Fruit fly (Drosophila melanogaster) whole organism, embryonic: Measurements from ENCODE around the gene Sec13.

Experiments used
- Abd-B ChIP-seq: fragments of 200-800 bp; sonication (Bioruptor generic); optimal IDR thresholded peaks from 2 replicates; lab custom pipeline; 2018; ENCODE audit warnings: missing biosample characterization, mild to moderate bottlenecking, missing genetic modification characterization, moderate library complexity
- Atf6 ChIP-seq: fragments of 200-800 bp; sonication (Bioruptor generic); IDR thresholded peaks from 2 replicates; pipeline ENCODE4 v1.3.6; 2022; ENCODE audit warnings: missing biosample characterization, missing genetic modification characterization
- CG10274 ChIP-seq: fragments of 200-800 bp; sonication (Bioruptor generic); optimal IDR thresholded peaks from 3 replicates; lab custom pipeline; 2017; ENCODE audit warnings: missing biosample characterization, mild to moderate bottlenecking, missing genetic modification characterization
- CG11560 ChIP-seq: fragments of 200-800 bp; sonication (Bioruptor generic); IDR thresholded peaks from 3 replicates; pipeline ENCODE4 v1.3.6; 2022; ENCODE audit warnings: missing biosample characterization, missing genetic modification characterization
- CG14014 ChIP-seq: fragments of 200-800 bp; sonication (Bioruptor generic); IDR thresholded peaks from 2 replicates; pipeline ENCODE4 v1.3.6; 2022; ENCODE audit warnings: missing biosample characterization, missing genetic modification characterization
- CG14667 ChIP-seq: fragments of 200-800 bp; sonication (Bioruptor generic); IDR thresholded peaks from 2 replicates; pipeline ENCODE4 v1.3.6; 2022; ENCODE audit warnings: missing biosample characterization, missing genetic modification characterization
- CG18599 ChIP-seq: fragments of 200-800 bp; sonication (Bioruptor generic); optimal IDR thresholded peaks from 3 replicates; lab custom pipeline; 2017; ENCODE audit warnings: missing biosample characterization, missing genetic modification characterization, mild to moderate bottlenecking, moderate library complexity, missing genetic modification reagents
- CG18619 ChIP-seq: fragments of 200-800 bp; sonication (Bioruptor generic); optimal IDR thresholded peaks from 3 replicates; lab custom pipeline; 2017; ENCODE audit warnings: missing biosample characterization, mild to moderate bottlenecking, missing genetic modification characterization
- CG2678 ChIP-seq: fragments of 200-800 bp; sonication (Bioruptor generic); optimal IDR thresholded peaks from 3 replicates; lab custom pipeline; 2019; ENCODE audit warnings: missing biosample characterization, mild to moderate bottlenecking, missing genetic modification characterization, moderate library complexity
- CG31441 ChIP-seq: fragments of 200-800 bp; sonication (Bioruptor generic); IDR thresholded peaks from 2 replicates; pipeline ENCODE4 v1.3.6; 2022; ENCODE audit warnings: missing biosample characterization, missing genetic modification characterization
- CG3163 ChIP-seq: fragments of 200-800 bp; sonication (Bioruptor generic); optimal IDR thresholded peaks from 3 replicates; lab custom pipeline; 2016; ENCODE audit warnings: missing biosample characterization, missing genetic modification characterization
- CG32532 ChIP-seq: fragments of 200-800 bp; sonication (Bioruptor generic); IDR thresholded peaks from 2 replicates; pipeline ENCODE4 v1.3.6; 2022; ENCODE audit warnings: missing biosample characterization, missing genetic modification characterization
- CG7786 ChIP-seq: fragments of 200-800 bp; sonication (Bioruptor generic); optimal IDR thresholded peaks from 2 replicates; lab custom pipeline; 2016; ENCODE audit warnings: missing biosample characterization, missing genetic modification characterization
- CG7839 ChIP-seq: fragments of 200-800 bp; sonication (Bioruptor generic); optimal IDR thresholded peaks from 3 replicates; lab custom pipeline; 2018; ENCODE audit warnings: missing biosample characterization, mild to moderate bottlenecking, missing genetic modification characterization, moderate library complexity
- CG7963 ChIP-seq: fragments of 200-800 bp; sonication (Bioruptor generic); IDR thresholded peaks from 3 replicates; pipeline ENCODE4 v1.3.6; 2022; ENCODE audit warnings: missing biosample characterization, missing genetic modification characterization; ENCODE audit not compliant: partially characterized antibody
- CG8290 ChIP-seq, 3 experiments: fragments of 200-800 bp; sonication (Bioruptor generic); optimal IDR thresholded peaks; 2 replicates each; lab custom pipeline; 2016 to 2019; ENCODE audit warnings: missing biosample characterization in 3 of 3, missing genetic modification characterization in 3 of 3, mild to moderate bottlenecking in 2 of 3, moderate library complexity in 1 of 3
- CG9727 ChIP-seq: fragments of 200-800 bp; sonication (Bioruptor generic); optimal IDR thresholded peaks from 3 replicates; lab custom pipeline; 2017; ENCODE audit warnings: missing biosample characterization, mild to moderate bottlenecking, missing genetic modification characterization
- CG9932 ChIP-seq: fragments of 200-800 bp; sonication (Bioruptor generic); IDR thresholded peaks from 2 replicates; pipeline ENCODE4 v1.3.6; 2022; ENCODE audit warnings: missing biosample characterization, missing genetic modification characterization
- Dip2 ChIP-seq: fragments of 200-800 bp; sonication (Bioruptor generic); IDR thresholded peaks from 2 replicates; pipeline ENCODE4 v1.3.6; 2022; ENCODE audit warnings: missing biosample characterization, missing genetic modification characterization
- Ets97D ChIP-seq: fragments of 200-800 bp; sonication (Bioruptor generic); optimal IDR thresholded peaks from 3 replicates; lab custom pipeline; 2016; ENCODE audit warnings: missing biosample characterization, missing genetic modification characterization
- GATAe ChIP-seq: fragments of 200-800 bp; sonication (Bioruptor generic); conservative IDR thresholded peaks from 2 replicates; pipeline ENCODE4 v1.3.6; 2022; ENCODE audit warnings: missing biosample characterization, missing genetic modification characterization
- Hmr ChIP-seq: fragments of 200-800 bp; sonication (Bioruptor generic); optimal IDR thresholded peaks from 3 replicates; lab custom pipeline; 2017; ENCODE audit warnings: mild to moderate bottlenecking, missing biosample characterization, missing genetic modification reagents, missing genetic modification characterization
- Hr51 ChIP-seq, 2 experiments: fragments of 200-800 bp; sonication (Bioruptor generic); optimal IDR thresholded peaks; 2 replicates in 1 of 2; 3 replicates in 1 of 2; lab custom pipeline; 2016 to 2018; ENCODE audit warnings: missing biosample characterization in 2 of 2, missing genetic modification characterization in 2 of 2, mild to moderate bottlenecking in 1 of 2, moderate library complexity in 1 of 2
- MTF-1 ChIP-seq: fragments of 200-800 bp; sonication (Bioruptor generic); optimal IDR thresholded peaks from 2 replicates; lab custom pipeline; 2018; ENCODE audit warnings: missing biosample characterization, mild to moderate bottlenecking, missing genetic modification characterization, borderline replicate concordance
- Meics ChIP-seq: fragments of 200-800 bp; sonication (Bioruptor generic); optimal IDR thresholded peaks from 2 replicates; lab custom pipeline; 2017; ENCODE audit warnings: missing biosample characterization, mild to moderate bottlenecking, missing genetic modification characterization
- NK7.1 ChIP-seq: fragments of 200-800 bp; sonication (Bioruptor generic); optimal IDR thresholded peaks from 3 replicates; lab custom pipeline; 2016; ENCODE audit warnings: missing biosample characterization, missing genetic modification characterization
- Opbp ChIP-seq: fragments of 200-800 bp; sonication (Bioruptor generic); IDR thresholded peaks from 3 replicates; pipeline ENCODE4 v1.3.6; 2022; ENCODE audit warnings: missing biosample characterization, missing genetic modification characterization; ENCODE audit not compliant: partially characterized antibody
- Pdp1 ChIP-seq, 2 experiments: fragments of 200-800 bp; sonication (Bioruptor generic); optimal IDR thresholded peaks; 3 replicates each; lab custom pipeline; 2016; ENCODE audit warnings: missing biosample characterization in 2 of 2, missing genetic modification characterization in 2 of 2, mild to moderate bottlenecking in 1 of 2, moderate library complexity in 1 of 2
- corto ChIP-seq: fragments of 200-800 bp; sonication (Bioruptor generic); optimal IDR thresholded peaks from 2 replicates; lab custom pipeline; 2016; ENCODE audit warnings: missing biosample characterization, mild to moderate bottlenecking, missing genetic modification characterization, moderate library complexity
- cwo ChIP-seq: fragments of 200-800 bp; sonication (Bioruptor generic); optimal IDR thresholded peaks from 3 replicates; lab custom pipeline; 2017; ENCODE audit warnings: missing biosample characterization, missing genetic modification characterization, mild to moderate bottlenecking, moderate library complexity, missing genetic modification reagents
- ems ChIP-seq: fragments of 200-800 bp; sonication (Bioruptor generic); optimal IDR thresholded peaks from 3 replicates; lab custom pipeline; 2016; ENCODE audit warnings: missing biosample characterization, missing genetic modification characterization
- esg ChIP-seq: fragments of 200-800 bp; sonication (Bioruptor generic); conservative IDR thresholded peaks from 2 replicates; pipeline ENCODE4 v1.3.6; 2022; ENCODE audit warnings: missing biosample characterization, missing genetic modification characterization
- exex ChIP-seq: fragments of 200-800 bp; sonication (Bioruptor generic); optimal IDR thresholded peaks from 4 replicates; lab custom pipeline; 2018; ENCODE audit warnings: missing biosample characterization, mild to moderate bottlenecking, missing genetic modification characterization, moderate library complexity
- gem ChIP-seq: fragments of 200-800 bp; sonication (Bioruptor generic); optimal IDR thresholded peaks from 2 replicates; lab custom pipeline; 2019; ENCODE audit warnings: missing biosample characterization, mild to moderate bottlenecking, missing genetic modification characterization, moderate library complexity
- grau ChIP-seq: fragments of 200-800 bp; optimal IDR thresholded peaks from 3 replicates; lab custom pipeline; 2019; ENCODE audit warnings: missing biosample characterization, mild to moderate bottlenecking, missing genetic modification characterization, moderate library complexity
- gsb-n ChIP-seq: fragments of 200-800 bp; sonication (Bioruptor generic); optimal IDR thresholded peaks from 3 replicates; lab custom pipeline; 2018; ENCODE audit warnings: missing biosample characterization, mild to moderate bottlenecking, missing genetic modification characterization
- lab ChIP-seq: fragments of 200-800 bp; sonication (Bioruptor generic); optimal IDR thresholded peaks from 3 replicates; lab custom pipeline; 2017; ENCODE audit warnings: missing biosample characterization, missing genetic modification characterization, mild to moderate bottlenecking, moderate library complexity, missing genetic modification reagents
- lilli ChIP-seq: fragments of 200-800 bp; sonication (Bioruptor generic); optimal IDR thresholded peaks from 3 replicates; lab custom pipeline; 2016; ENCODE audit warnings: missing biosample characterization, missing genetic modification characterization
- mam ChIP-seq: fragments of 200-800 bp; sonication (Bioruptor generic); optimal IDR thresholded peaks from 3 replicates; lab custom pipeline; 2016; ENCODE audit warnings: missing biosample characterization, missing genetic modification characterization
- mirr ChIP-seq: fragments of 200-800 bp; sonication (Bioruptor generic); optimal IDR thresholded peaks from 3 replicates; lab custom pipeline; 2018; ENCODE audit warnings: missing biosample characterization, mild to moderate bottlenecking, missing genetic modification characterization
- nerfin-2 ChIP-seq: fragments of 200-800 bp; sonication (Bioruptor generic); IDR thresholded peaks from 2 replicates; pipeline ENCODE4 v1.3.6; 2022; ENCODE audit warnings: missing biosample characterization, missing genetic modification characterization; ENCODE audit not compliant: partially characterized antibody
- onecut ChIP-seq: fragments of 200-800 bp; sonication (Bioruptor generic); IDR thresholded peaks from 2 replicates; pipeline ENCODE4 v1.3.6; 2022; ENCODE audit warnings: missing biosample characterization, missing genetic modification characterization
- ro ChIP-seq: fragments of 200-800 bp; sonication (Bioruptor generic); IDR thresholded peaks from 2 replicates; pipeline ENCODE4 v1.3.6; 2022; ENCODE audit warnings: missing biosample characterization, missing genetic modification characterization
- run ChIP-seq: fragments of 200-800 bp; sonication (Bioruptor generic); optimal IDR thresholded peaks from 3 replicates; lab custom pipeline; 2018; ENCODE audit warnings: missing biosample characterization, mild to moderate bottlenecking, missing genetic modification characterization
- scrt ChIP-seq: fragments of 200-800 bp; sonication (Bioruptor generic); optimal IDR thresholded peaks from 2 replicates; lab custom pipeline; 2018; ENCODE audit warnings: missing biosample characterization, mild to moderate bottlenecking, missing genetic modification characterization, moderate library complexity
- slbo ChIP-seq: fragments of 200-800 bp; sonication (Bioruptor generic); IDR thresholded peaks from 2 replicates; pipeline ENCODE4 v1.3.6; 2022; ENCODE audit warnings: missing biosample characterization, missing genetic modification characterization
- yki ChIP-seq: fragments of >200 bp; optimal IDR thresholded peaks from 3 replicates; lab custom pipeline; 2018
- zf30C ChIP-seq: fragments of 200-800 bp; sonication (Bioruptor generic); optimal IDR thresholded peaks from 3 replicates; lab custom pipeline; 2018; ENCODE audit warnings: missing biosample characterization, mild to moderate bottlenecking, missing genetic modification characterization
- zfh2 ChIP-seq: fragments of 200-800 bp; sonication (Bioruptor generic); optimal IDR thresholded peaks from 2 replicates; lab custom pipeline; 2016; ENCODE audit warnings: missing biosample characterization, missing genetic modification characterization

Gene Sec13

dm6 chr3R:23337183-23337825, 18.8 kb upstream of the Sec13 start:
- TF ChIP-seq lilli (GFP tag; lab: Kevin White, UChicago) = peak; percentile 45
- TF ChIP-seq ro = no peak
- 0 out of 2 replicates have a peak, but pooled peaks have one; percentile 11 for TF ChIP-seq CG9932 (GFP tag; lab: Robert Waterston, UW)
- peak; percentile 16; the same call in 1 of the 2 replicates for TF ChIP-seq GATAe (GFP tag; lab: Robert Waterston, UW)
- peak; percentile 65 for TF ChIP-seq CG18599 (GFP tag; lab: Kevin White, UChicago)
- no peak for TF ChIP-seq CG14014
- TF ChIP-seq CG2678 (tag; lab: Kevin White, UChicago) = peak; percentile 57
- TF ChIP-seq CG7963 (GFP tag; lab: Robert Waterston, UW) = no peak
- no peak for TF ChIP-seq onecut (GFP tag; lab: Robert Waterston, UW)
- no peak for TF ChIP-seq gsb-n (tag; lab: Kevin White, UChicago)
- peak; percentile 45; the same call in 1 of the 2 replicates for TF ChIP-seq slbo (GFP tag; lab: Robert Waterston, UW)
- TF ChIP-seq Atf6 (GFP tag; lab: Robert Waterston, UW) = peak; percentile 46
- TF ChIP-seq gem (tag; lab: Kevin White, UChicago) = peak; percentile 37
- TF ChIP-seq scrt (GFP tag; lab: Kevin White, UChicago) = no peak
- peak; percentile 22 for TF ChIP-seq CG18619
- TF ChIP-seq esg (GFP tag; lab: Robert Waterston, UW) = no peak
- TF ChIP-seq mam (GFP tag; lab: Kevin White, UChicago) = peak; percentile 25
- no peak for TF ChIP-seq Hr51 (GFP tag; optimal IDR thresholded peaks at IDR 0.05; lab: Kevin White, UChicago)
- TF ChIP-seq CG11560 (tag; lab: Robert Waterston, UW) = no peak
- TF ChIP-seq MTF-1 = no peak
- TF ChIP-seq cwo (GFP tag; lab: Kevin White, UChicago) = peak; percentile 32
- TF ChIP-seq Ets97D (GFP tag; lab: Kevin White, UChicago) = no peak
- peak; percentile 26 for TF ChIP-seq grau
- no peak for TF ChIP-seq Opbp (GFP tag; lab: Robert Waterston, UW)
- no peak for TF ChIP-seq Abd-B (GFP tag; lab: Kevin White, UChicago)
- TF ChIP-seq CG14667 = no peak
- peak; percentile 75 for TF ChIP-seq exex (tag; lab: Kevin White, UChicago)
- no peak for TF ChIP-seq Pdp1 (GFP tag; optimal IDR thresholded peaks at IDR 0.05; lab: Kevin White, UChicago)
- TF ChIP-seq run (tag; lab: Kevin White, UChicago) = no peak
- no peak for TF ChIP-seq ems (GFP tag; lab: Kevin White, UChicago)
- TF ChIP-seq corto = peak; percentile 37
- no peak for TF ChIP-seq NK7.1 (GFP tag; lab: Kevin White, UChicago)
- no peak for TF ChIP-seq yki
- TF ChIP-seq zfh2 (GFP tag; lab: Kevin White, UChicago) = peak; percentile 52
- TF ChIP-seq CG8290 (GFP tag; optimal IDR thresholded peaks at IDR 0.05; lab: Kevin White, UChicago) = no peak
- peak in 1 of 2 experiments; percentile 18 for TF ChIP-seq CG8290 (tag; optimal IDR thresholded peaks at IDR 0.05; lab: Kevin White, UChicago)
- TF ChIP-seq Dip2 (GFP tag; lab: Robert Waterston, UW) = no peak
- no peak for TF ChIP-seq CG31441 (GFP tag; lab: Robert Waterston, UW)
- no peak for TF ChIP-seq zf30C (GFP tag; lab: Kevin White, UChicago)
- peak; percentile 23 for TF ChIP-seq CG7839 (tag; lab: Kevin White, UChicago)
- TF ChIP-seq CG3163 (GFP tag; lab: Kevin White, UChicago) = no peak
- TF ChIP-seq CG32532 (GFP tag; lab: Robert Waterston, UW) = 0 out of 2 replicates have a peak, but pooled peaks have one; percentile 27
- TF ChIP-seq nerfin-2 (GFP tag; lab: Robert Waterston, UW) = no peak
- peak; percentile 14 for TF ChIP-seq CG7786 (GFP tag; lab: Kevin White, UChicago)
- TF ChIP-seq mirr = peak; percentile 53
- peak; percentile 38 for TF ChIP-seq Hmr (GFP tag; lab: Kevin White, UChicago)
- TF ChIP-seq CG10274 = peak; percentile 95
- TF ChIP-seq CG9727 = peak; percentile 13
- peak; percentile 43 for TF ChIP-seq lab
- peak; percentile 8 for TF ChIP-seq Meics (GFP tag; lab: Kevin White, UChicago)
